Fruit fly (Drosophila melanogaster): ENCODE data around the gene CG12880.
A peak's percentile ranks its signal among the peaks of the same experiment; 100 is the strongest.

Gene CG12880

DNA sequence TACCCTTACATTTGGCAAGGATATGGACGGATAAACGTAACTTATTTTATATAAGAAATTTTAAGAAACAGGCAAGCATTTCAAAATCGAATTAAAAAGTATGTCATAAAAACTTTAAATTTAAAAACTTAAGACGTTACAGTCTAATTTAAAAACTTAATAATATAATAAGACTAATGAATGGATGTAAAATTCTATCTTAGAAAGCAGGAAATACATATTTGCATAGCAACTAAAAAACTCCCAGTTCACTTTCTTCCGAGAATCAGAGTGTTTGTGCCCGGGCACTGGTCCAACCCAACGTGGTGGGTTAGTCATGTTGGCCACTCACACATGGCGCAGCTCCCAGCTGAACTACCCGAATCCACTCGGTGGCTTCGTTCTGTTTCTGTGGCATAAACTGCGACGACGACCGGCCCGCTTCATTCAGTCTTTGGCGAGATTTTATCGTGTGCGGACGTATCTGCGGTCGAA is at the start of gene CG12880:
Gene CG12880 (plus strand): TSS at position 424 of the 474 bp plus-strand sequence.
- TF ChIP-seq N (GFP tag; optimal IDR thresholded peaks at IDR 0.05): no peak
- peak; percentile 19 for TF ChIP-seq HLH106 (tag; optimal IDR thresholded peaks at IDR 0.05)
- no peak for TF ChIP-seq Hr83 (GFP tag; optimal IDR thresholded peaks at IDR 0.05; ENCODE audit: poor library complexity, severe bottlenecking)
- TF ChIP-seq h (GFP tag; optimal IDR thresholded peaks at IDR 0.05): peak; percentile 28
- TF ChIP-seq jim (GFP tag; optimal IDR thresholded peaks at IDR 0.05): no peak
- no peak for TF ChIP-seq dsf (GFP tag; optimal IDR thresholded peaks at IDR 0.05; ENCODE audit: borderline replicate concordance)
- TF ChIP-seq ey (GFP tag; optimal IDR thresholded peaks at IDR 0.05): peak; percentile 9
- TF ChIP-seq Jra (GFP tag; optimal IDR thresholded peaks at IDR 0.05): no peak
- peak in 1 of 2 experiments; percentile 30 for TF ChIP-seq foxo (GFP tag; optimal IDR thresholded peaks at IDR 0.05)
- peak; percentile 47 for TF ChIP-seq psq (GFP tag; optimal IDR thresholded peaks at IDR 0.05)
- peak; percentile 32 for TF ChIP-seq Sp1 (GFP tag; optimal IDR thresholded peaks at IDR 0.05)
- no peak for TF ChIP-seq pan (optimal IDR thresholded peaks at IDR 0.05)
- TF ChIP-seq Mio (GFP tag; optimal IDR thresholded peaks at IDR 0.05): no peak
- peak; percentile 44 for TF ChIP-seq OdsH (GFP tag; optimal IDR thresholded peaks at IDR 0.05)
- peak; percentile 84 for TF ChIP-seq woc (GFP tag; optimal IDR thresholded peaks at IDR 0.05)
- peak; percentile 31 for TF ChIP-seq fru (GFP tag; optimal IDR thresholded peaks at IDR 0.05)

DNA sequence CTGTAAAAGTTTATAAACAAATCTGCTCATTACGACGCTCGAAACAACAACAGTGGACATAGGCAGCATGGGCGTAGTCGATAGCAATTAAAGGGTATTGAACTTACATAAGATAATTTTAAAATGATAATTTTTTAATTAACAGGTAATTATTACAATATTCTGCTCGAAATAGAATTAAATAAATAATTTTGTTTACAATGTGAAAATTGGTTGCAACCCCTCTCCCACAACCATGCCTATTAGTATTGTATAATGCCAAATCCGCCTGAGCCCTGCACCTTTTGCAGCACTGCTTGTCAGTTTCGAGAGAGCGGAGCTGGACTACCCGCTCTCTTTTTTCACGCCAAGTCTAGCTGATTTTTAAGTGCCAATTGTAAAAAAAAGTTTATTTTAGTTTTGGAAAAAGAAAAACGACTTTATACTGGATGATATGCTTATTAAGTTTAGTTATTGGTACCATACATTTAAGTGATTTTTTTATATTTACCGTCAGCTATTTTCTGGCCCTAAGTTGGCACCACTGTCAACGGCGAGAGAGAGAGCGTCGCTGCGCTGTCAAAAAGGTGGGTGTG is 49.7 kb upstream of the CG12880 start, which contains the start of the genes CG5611 and Mtl:
Gene CG5611 (minus strand): TSS at position 51 of the 575 bp plus-strand sequence.
Gene Mtl (plus strand): TSS at position 403 of the 575 bp plus-strand sequence.
- peak; percentile 99 for TF ChIP-seq psq (GFP tag; optimal IDR thresholded peaks at IDR 0.05)
- peak; percentile 98 for TF ChIP-seq dsf (GFP tag; optimal IDR thresholded peaks at IDR 0.05; ENCODE audit: borderline replicate concordance)
- peak; percentile 99 for TF ChIP-seq ey (GFP tag; optimal IDR thresholded peaks at IDR 0.05)
- TF ChIP-seq Jra (GFP tag; optimal IDR thresholded peaks at IDR 0.05): peak; percentile 98
- TF ChIP-seq Sp1 (GFP tag; optimal IDR thresholded peaks at IDR 0.05): peak; percentile 99
- peak; percentile 97 for TF ChIP-seq Hr83 (GFP tag; optimal IDR thresholded peaks at IDR 0.05; ENCODE audit: poor library complexity, severe bottlenecking)
- peak; percentile 96 for TF ChIP-seq Myc (optimal IDR thresholded peaks at IDR 0.05)
- TF ChIP-seq Vsx2 (GFP tag; optimal IDR thresholded peaks at IDR 0.05; ENCODE audit: partially characterized antibody): no peak
- peak; percentile 97 for TF ChIP-seq Dfd (GFP tag; optimal IDR thresholded peaks at IDR 0.05)
- TF ChIP-seq sv (GFP tag; optimal IDR thresholded peaks at IDR 0.05): peak; percentile 100
- TF ChIP-seq CG32264 (GFP tag; optimal IDR thresholded peaks at IDR 0.05): peak; percentile 95
- TF ChIP-seq pan (optimal IDR thresholded peaks at IDR 0.05): no peak
- peak; percentile 65 to 100 for TF ChIP-seq foxo (GFP tag; optimal IDR thresholded peaks at IDR 0.05)
- peak; percentile 99 for TF ChIP-seq CG9705 (GFP tag; optimal IDR thresholded peaks at IDR 0.05)
- peak; percentile 99 for TF ChIP-seq brk (GFP tag; optimal IDR thresholded peaks at IDR 0.05)
- peak; percentile 95 for TF ChIP-seq CrebA (GFP tag; optimal IDR thresholded peaks at IDR 0.05; ENCODE audit: borderline replicate concordance)
- TF ChIP-seq Abd-B (GFP tag; optimal IDR thresholded peaks at IDR 0.05): no peak
- no peak for TF ChIP-seq lola (GFP tag; optimal IDR thresholded peaks at IDR 0.05)
- TF ChIP-seq h (GFP tag; optimal IDR thresholded peaks at IDR 0.05): peak; percentile 100
- peak; percentile 100 for TF ChIP-seq OdsH (GFP tag; optimal IDR thresholded peaks at IDR 0.05)
- TF ChIP-seq rgr (GFP tag; optimal IDR thresholded peaks at IDR 0.05): peak; percentile 100
- peak; percentile 99 for TF ChIP-seq br (GFP tag; optimal IDR thresholded peaks at IDR 0.05)
- TF ChIP-seq Hnf4 (GFP tag; optimal IDR thresholded peaks at IDR 0.05): peak; percentile 99
- TF ChIP-seq Hr78 (GFP tag; optimal IDR thresholded peaks at IDR 0.05): no peak
- TF ChIP-seq HLH106 (tag; optimal IDR thresholded peaks at IDR 0.05): peak; percentile 100
- peak; percentile 98 for TF ChIP-seq GATAd (GFP tag; optimal IDR thresholded peaks at IDR 0.05)
- TF ChIP-seq usp (GFP tag; optimal IDR thresholded peaks at IDR 0.05): no peak
- peak; percentile 97 for TF ChIP-seq woc (GFP tag; optimal IDR thresholded peaks at IDR 0.05)
- peak; percentile 92 for TF ChIP-seq Rel (GFP tag; optimal IDR thresholded peaks at IDR 0.05)
- TF ChIP-seq Rel (tag; optimal IDR thresholded peaks at IDR 0.05): peak; percentile 93
- no peak for TF ChIP-seq dl (GFP tag; optimal IDR thresholded peaks at IDR 0.05; ENCODE audit: insufficient read depth in 1 of 2, partially characterized antibody in 2 of 2)
- TF ChIP-seq N (GFP tag; optimal IDR thresholded peaks at IDR 0.05): no peak
- TF ChIP-seq tai (GFP tag; optimal IDR thresholded peaks at IDR 0.05): peak; percentile 98
- TF ChIP-seq fru (GFP tag; optimal IDR thresholded peaks at IDR 0.05): peak; percentile 99
- peak; percentile 93 for TF ChIP-seq Mio (GFP tag; optimal IDR thresholded peaks at IDR 0.05)
- peak; percentile 98 for TF ChIP-seq sage (GFP tag; optimal IDR thresholded peaks at IDR 0.05)
- peak; percentile 100 for TF ChIP-seq dmrt93B (GFP tag; optimal IDR thresholded peaks at IDR 0.05)
- TF ChIP-seq Dif (GFP tag; optimal IDR thresholded peaks at IDR 0.05; ENCODE audit: partially characterized antibody): no peak
- peak; percentile 94 for TF ChIP-seq jim (GFP tag; optimal IDR thresholded peaks at IDR 0.05)
